Fruit fly (Drosophila melanogaster): ENCODE data around the gene fid.

The fid gene

dm6 chr3R:26005978-26006934 is 36.4 kb downstream of the fid start (continued):
- no peak for TF ChIP-seq CHES-1-like (GFP tag; optimal IDR thresholded peaks at IDR 0.05)
- TF ChIP-seq CG10543 (GFP tag; optimal IDR thresholded peaks at IDR 0.05), result peak; percentile 97
- no peak for TF ChIP-seq CG17186 (GFP tag; optimal IDR thresholded peaks at IDR 0.05)
- TF ChIP-seq tgo (GFP tag; IDR thresholded peaks at IDR 0.05), result no peak
- no peak for TF ChIP-seq unc-4 (GFP tag; IDR thresholded peaks at IDR 0.05; ENCODE audit: partially characterized antibody)
- TF ChIP-seq CG3995 (GFP tag; optimal IDR thresholded peaks at IDR 0.05), result no peak
- TF ChIP-seq Sox100B (GFP tag; optimal IDR thresholded peaks at IDR 0.05), result no peak
- 0 out of 3 replicates have a peak, but pooled peaks have one; percentile 49 for TF ChIP-seq CG6175 (GFP tag; IDR thresholded peaks at IDR 0.05)
- TF ChIP-seq Dbx (GFP tag; IDR thresholded peaks at IDR 0.05), result no peak
- no peak for TF ChIP-seq scrt (GFP tag; optimal IDR thresholded peaks at IDR 0.05)
- TF ChIP-seq insv (GFP tag; optimal IDR thresholded peaks at IDR 0.05), result peak in 1 of 2 experiments; percentile 53

dm6 chr3R:26007298-26007697 is 37.4 kb downstream of the fid start:
- no peak for TF ChIP-seq pnt (GFP tag; optimal IDR thresholded peaks at IDR 0.05)
- TF ChIP-seq CG18011 (GFP tag; optimal IDR thresholded peaks at IDR 0.05), result peak; percentile 93
- no peak for TF ChIP-seq luna (GFP tag; optimal IDR thresholded peaks at IDR 0.05)
- TF ChIP-seq shn (GFP tag; optimal IDR thresholded peaks at IDR 0.05), result no peak
- peak; percentile 34 for TF ChIP-seq pros (GFP tag; optimal IDR thresholded peaks at IDR 0.05)
- no peak for TF ChIP-seq sens-2 (GFP tag; IDR thresholded peaks at IDR 0.05)
- peak; percentile 78 for TF ChIP-seq Elba2 (GFP tag; optimal IDR thresholded peaks at IDR 0.05)
- peak; percentile 56 for TF ChIP-seq Abd-B (GFP tag; optimal IDR thresholded peaks at IDR 0.05)
- no peak for TF ChIP-seq pzg (GFP tag; optimal IDR thresholded peaks at IDR 0.05)
- no peak for TF ChIP-seq bcd (GFP tag; optimal IDR thresholded peaks at IDR 0.05)
- no peak for TF ChIP-seq Dbx (GFP tag; IDR thresholded peaks at IDR 0.05)
- TF ChIP-seq CG10267 (tag; optimal IDR thresholded peaks at IDR 0.05), result no peak
- TF ChIP-seq Vsx1 (GFP tag; optimal IDR thresholded peaks at IDR 0.05), result no peak
- no peak for TF ChIP-seq CG4854 (GFP tag; optimal IDR thresholded peaks at IDR 0.05)
- no peak for TF ChIP-seq sim (GFP tag; IDR thresholded peaks at IDR 0.05)
- no peak for TF ChIP-seq sob (GFP tag; IDR thresholded peaks at IDR 0.05)
- peak; percentile 45 for TF ChIP-seq abd-A (tag; optimal IDR thresholded peaks at IDR 0.05)
- TF ChIP-seq vvl (GFP tag; IDR thresholded peaks at IDR 0.05), result 0 out of 2 replicates have a peak, but pooled peaks have one; percentile 10
- TF ChIP-seq CG16815 (GFP tag; optimal IDR thresholded peaks at IDR 0.05), result no peak
- no peak for TF ChIP-seq CG4820 (GFP tag; optimal IDR thresholded peaks at IDR 0.05)
- no peak for TF ChIP-seq onecut (GFP tag; IDR thresholded peaks at IDR 0.05)
- peak; percentile 43 to 89 for TF ChIP-seq insv (GFP tag; optimal IDR thresholded peaks at IDR 0.05)
- TF ChIP-seq ap (GFP tag; IDR thresholded peaks at IDR 0.05), result no peak
- no peak for TF ChIP-seq CG2129 (GFP tag; IDR thresholded peaks at IDR 0.05; ENCODE audit: partially characterized antibody)
- peak; percentile 76 for TF ChIP-seq Awh (GFP tag; IDR thresholded peaks at IDR 0.05)
- TF ChIP-seq fu2 (GFP tag; optimal IDR thresholded peaks at IDR 0.05), result no peak
- TF ChIP-seq CG13775 (GFP tag; optimal IDR thresholded peaks at IDR 0.05), result no peak
- no peak for TF ChIP-seq jing (GFP tag; optimal IDR thresholded peaks at IDR 0.05)
- TF ChIP-seq CG42726 (GFP tag; IDR thresholded peaks at IDR 0.05; ENCODE audit: partially characterized antibody), result no peak
- TF ChIP-seq schlank (tag; optimal IDR thresholded peaks at IDR 0.05), result no peak
- TF ChIP-seq CG17829 (tag; optimal IDR thresholded peaks at IDR 0.05), result no peak
